Fruit fly (Drosophila melanogaster): Measurements from ENCODE around the gene ear.

The ear gene

dm6 chr3R:15286693-15287041 is 33.9 kb upstream of the ear start (continued):
- no peak for TF ChIP-seq Xrp1 (GFP tag; IDR thresholded peaks at IDR 0.05)
- TF ChIP-seq BEAF-32 (GFP tag; optimal IDR thresholded peaks at IDR 0.05) = no peak
- TF ChIP-seq cg (GFP tag; optimal IDR thresholded peaks at IDR 0.05) = peak; percentile 48
- TF ChIP-seq CG7357 (GFP tag; IDR thresholded peaks at IDR 0.05) = no peak
- peak; percentile 35 for TF ChIP-seq Hmr (GFP tag; optimal IDR thresholded peaks at IDR 0.05)
- no peak for TF ChIP-seq Adf1 (GFP tag; IDR thresholded peaks at IDR 0.05)
- no peak for TF ChIP-seq ato (GFP tag; IDR thresholded peaks at IDR 0.05; ENCODE audit: partially characterized antibody)
- TF ChIP-seq jigr1 (GFP tag; IDR thresholded peaks at IDR 0.05) = no peak
- TF ChIP-seq HLHmδ (GFP tag; optimal IDR thresholded peaks at IDR 0.05) = peak; percentile 50
- no peak for TF ChIP-seq Hr51 (GFP tag; optimal IDR thresholded peaks at IDR 0.05)
- peak; percentile 69 for TF ChIP-seq kni (GFP tag; optimal IDR thresholded peaks at IDR 0.05)
- peak; percentile 30 for TF ChIP-seq HmgZ (tag; optimal IDR thresholded peaks at IDR 0.05)
- TF ChIP-seq sens (GFP tag) = peak; percentile 63
- TF ChIP-seq CG8290 (GFP tag; optimal IDR thresholded peaks at IDR 0.05) = no peak
- peak in 1 of 2 experiments; percentile 20 for TF ChIP-seq CG8290 (tag; optimal IDR thresholded peaks at IDR 0.05)
- TF ChIP-seq CG6765 (GFP tag; optimal IDR thresholded peaks at IDR 0.05) = peak; percentile 19
- TF ChIP-seq crol (GFP tag; IDR thresholded peaks at IDR 0.05) = no peak
- TF ChIP-seq Optix (GFP tag; IDR thresholded peaks at IDR 0.05) = no peak
- TF ChIP-seq CG4854 (GFP tag; optimal IDR thresholded peaks at IDR 0.05) = no peak
- TF ChIP-seq Nf-YB (GFP tag; optimal IDR thresholded peaks at IDR 0.05) = peak; percentile 55
- TF ChIP-seq CG12219 (GFP tag; optimal IDR thresholded peaks at IDR 0.05) = peak; percentile 35
- no peak for TF ChIP-seq ttk (GFP tag; IDR thresholded peaks at IDR 0.05)
- TF ChIP-seq Dad (GFP tag; optimal IDR thresholded peaks at IDR 0.05) = no peak
- TF ChIP-seq Ptx1 (GFP tag; IDR thresholded peaks at IDR 0.05) = no peak
- no peak for TF ChIP-seq H2.0 (GFP tag; IDR thresholded peaks at IDR 0.05)
- TF ChIP-seq sima (GFP tag; optimal IDR thresholded peaks at IDR 0.05) = no peak
- TF ChIP-seq ash1 (GFP tag; optimal IDR thresholded peaks at IDR 0.05) = no peak
- TF ChIP-seq sqz (GFP tag; optimal IDR thresholded peaks at IDR 0.05) = peak; percentile 82
- TF ChIP-seq CG17568 (GFP tag; optimal IDR thresholded peaks at IDR 0.05) = no peak
- peak; percentile 64 for TF ChIP-seq CG34376 (GFP tag; optimal IDR thresholded peaks at IDR 0.05)
- TF ChIP-seq CG1832 (GFP tag; optimal IDR thresholded peaks at IDR 0.05) = peak; percentile 87
- peak; percentile 1 for TF ChIP-seq CG4707 (GFP tag; optimal IDR thresholded peaks at IDR 0.05)
- TF ChIP-seq onecut (GFP tag; IDR thresholded peaks at IDR 0.05) = peak; percentile 11; the same call in 1 of the 2 replicates
- peak; percentile 37 for TF ChIP-seq Fer1 (GFP tag; optimal IDR thresholded peaks at IDR 0.05)
- TF ChIP-seq tna (GFP tag; IDR thresholded peaks at IDR 0.05; ENCODE audit: partially characterized antibody) = no peak
- TF ChIP-seq CG11695 (GFP tag; IDR thresholded peaks at IDR 0.05) = no peak
- TF ChIP-seq sug (tag; optimal IDR thresholded peaks at IDR 0.05) = peak; percentile 96
- no peak for TF ChIP-seq CG31441 (GFP tag; IDR thresholded peaks at IDR 0.05)
- TF ChIP-seq CG9797 (GFP tag; optimal IDR thresholded peaks at IDR 0.05) = no peak
- TF ChIP-seq CG16863 (GFP tag; optimal IDR thresholded peaks at IDR 0.05) = no peak
- TF ChIP-seq CG10209 (GFP tag; optimal IDR thresholded peaks at IDR 0.05) = no peak
- peak; percentile 70 for TF ChIP-seq cwo (GFP tag; optimal IDR thresholded peaks at IDR 0.05)
- TF ChIP-seq CG7556 (GFP tag; optimal IDR thresholded peaks at IDR 0.05) = no peak
- no peak for TF ChIP-seq CG9609 (GFP tag; optimal IDR thresholded peaks at IDR 0.05)
- TF ChIP-seq CG15269 (tag; optimal IDR thresholded peaks at IDR 0.05) = no peak
- TF ChIP-seq zfh1 (GFP tag; IDR thresholded peaks at IDR 0.05) = no peak
- TF ChIP-seq Med (GFP tag) = peak; percentile 64
- no peak for TF ChIP-seq gcm2 (GFP tag; optimal IDR thresholded peaks at IDR 0.05)
- TF ChIP-seq Eip74EF (GFP tag; optimal IDR thresholded peaks at IDR 0.05) = peak in 1 of 2 experiments; percentile 4
